Worm (Caenorhabditis elegans) whole organism, L4/young adult: ENCODE data around the gene R13A1.1.

Experiments
- W03F9.2 ChIP-seq: fragments of 150-350 bp; optimal IDR thresholded peaks from 2 replicates; lab custom pipeline; 2014; ENCODE audit warnings: missing biosample characterization, missing genetic modification characterization
- dao-5 ChIP-seq: sonication (generic microtip); optimal IDR thresholded peaks from 2 replicates; lab custom pipeline; 2016; ENCODE audit warnings: missing genotype, missing genetic modification characterization, moderate library complexity, missing compliant biosample characterization
- him-1 ChIP-seq: sonication (generic microtip); optimal IDR thresholded peaks from 2 replicates; lab custom pipeline; 2016; ENCODE audit warnings: missing genotype, missing genetic modification reagents, missing genetic modification characterization, missing compliant biosample characterization

- TF ChIP-seq him-1 (tag; lab: Kevin White, UChicago) (no peak), dao-5 (tag; lab: Kevin White, UChicago) (no peak), W03F9.2 (tag; lab: Kevin White, UChicago) (no peak)
Measured at ce11 chrIV:7190409-7190808, 29.4 kb upstream of the R13A1.1 start.
